Worm (Caenorhabditis elegans) whole organism, young adult: ENCODE results near the gene R07E5.7.

Experiments
- B0261.1 ChIP-seq: sonication (generic microtip); optimal IDR thresholded peaks from 2 replicates; lab custom pipeline; 2016; ENCODE audit warnings: mild to moderate bottlenecking, missing genetic modification characterization, moderate library complexity, missing compliant biosample characterization
- C06A6.2 ChIP-seq: fragments of 200-800 bp; sonication (Bioruptor generic); conservative IDR thresholded peaks from 2 replicates; pipeline ENCODE4 v1.3.6; 2022; ENCODE audit warnings: missing genetic modification characterization, missing compliant biosample characterization
- C17E4.6 ChIP-seq: fragments of 200-800 bp; sonication (Bioruptor generic); IDR thresholded peaks from 2 replicates; pipeline ENCODE4 v1.3.6; 2022; ENCODE audit warnings: missing genetic modification reagents, missing genetic modification characterization, missing compliant biosample characterization
- F22D6.2 ChIP-seq: sonication (generic microtip); optimal IDR thresholded peaks from 2 replicates; lab custom pipeline; 2016; ENCODE audit warnings: mild to moderate bottlenecking, missing genetic modification characterization, missing compliant biosample characterization
- F33H1.4 ChIP-seq: fragments of 200-800 bp; sonication (Bioruptor generic); IDR thresholded peaks from 2 replicates; pipeline ENCODE4 v1.3.6; 2022; ENCODE audit warnings: missing genetic modification reagents, missing genetic modification characterization, missing compliant biosample characterization
- F37B4.10 ChIP-seq: fragments of 200-800 bp; sonication (Bioruptor generic); IDR thresholded peaks from 2 replicates; pipeline ENCODE4 v1.3.6; 2022; ENCODE audit warnings: missing genetic modification characterization, missing compliant biosample characterization
- F57A8.1 ChIP-seq: fragments of 200-800 bp; sonication (Bioruptor generic); optimal IDR thresholded peaks from 2 replicates; lab custom pipeline; 2018; ENCODE audit warnings: mild to moderate bottlenecking, missing genetic modification characterization, moderate library complexity, missing compliant biosample characterization
- Y53G8AR.9 ChIP-seq: fragments of 200-800 bp; sonication (Bioruptor generic); conservative IDR thresholded peaks from 2 replicates; pipeline ENCODE4 v1.3.6; 2022; ENCODE audit warnings: missing genetic modification reagents, missing genetic modification characterization, missing compliant biosample characterization
- ZK185.1 ChIP-seq: sonication (generic microtip); optimal IDR thresholded peaks from 2 replicates; lab custom pipeline; 2016; ENCODE audit warnings: mild to moderate bottlenecking, missing genetic modification characterization, missing compliant biosample characterization; ENCODE audit not compliant: poor library complexity, severe bottlenecking
- akir-1 ChIP-seq: fragments of 200-800 bp; sonication (Bioruptor generic); optimal IDR thresholded peaks from 2 replicates; lab custom pipeline; 2018; ENCODE audit warnings: mild to moderate bottlenecking, missing genetic modification characterization, moderate library complexity, missing compliant biosample characterization
- atf-7 ChIP-seq: sonication (generic microtip); optimal IDR thresholded peaks from 2 replicates; lab custom pipeline; 2017; ENCODE audit warnings: mild to moderate bottlenecking, missing genetic modification characterization, missing compliant biosample characterization
- athp-1 ChIP-seq: sonication (generic microtip); optimal IDR thresholded peaks from 2 replicates; lab custom pipeline; 2017; ENCODE audit warnings: mild to moderate bottlenecking, missing genetic modification characterization, missing compliant biosample characterization
- attf-5 ChIP-seq: fragments of 200-800 bp; sonication (Bioruptor generic); optimal IDR thresholded peaks from 2 replicates; lab custom pipeline; 2018; ENCODE audit warnings: mild to moderate bottlenecking, missing genetic modification characterization, missing compliant biosample characterization
- bed-1 ChIP-seq: fragments of 200-800 bp; sonication (Bioruptor generic); IDR thresholded peaks from 2 replicates; pipeline ENCODE4 v1.3.6; 2022; ENCODE audit warnings: missing genetic modification reagents, missing genetic modification characterization, missing compliant biosample characterization
- bed-2 ChIP-seq: fragments of 200-800 bp; sonication (Bioruptor generic); IDR thresholded peaks from 2 replicates; pipeline ENCODE4 v1.3.6; 2022; ENCODE audit warnings: missing genetic modification reagents, missing genetic modification characterization, missing compliant biosample characterization
- cebp-2 ChIP-seq: fragments of 200-800 bp; sonication (Bioruptor generic); IDR thresholded peaks from 2 replicates; pipeline ENCODE4 v1.3.6; 2022; ENCODE audit warnings: missing genetic modification characterization, missing compliant biosample characterization
- ceh-27 ChIP-seq: fragments of 200-800 bp; sonication (Bioruptor generic); optimal IDR thresholded peaks from 2 replicates; lab custom pipeline; 2018; ENCODE audit warnings: mild to moderate bottlenecking, missing genetic modification characterization, moderate library complexity, missing compliant biosample characterization
- ceh-91 ChIP-seq: fragments of 200-800 bp; sonication (Bioruptor generic); IDR thresholded peaks from 2 replicates; pipeline ENCODE4 v1.3.6; 2022; ENCODE audit warnings: missing genetic modification reagents, missing genetic modification characterization, missing compliant biosample characterization
- chd-7 ChIP-seq: sonication (generic microtip); optimal IDR thresholded peaks from 2 replicates; lab custom pipeline; 2016; ENCODE audit warnings: mild to moderate bottlenecking, missing genetic modification characterization, moderate library complexity, missing compliant biosample characterization
- dpff-1 ChIP-seq: sonication (generic microtip); optimal IDR thresholded peaks from 2 replicates; lab custom pipeline; 2017; ENCODE audit warnings: mild to moderate bottlenecking, missing genetic modification characterization, missing compliant biosample characterization
- egl-44 ChIP-seq: fragments of 200-800 bp; sonication (Bioruptor generic); IDR thresholded peaks from 2 replicates; pipeline ENCODE4 v1.3.6; 2022; ENCODE audit warnings: missing genetic modification reagents, missing genetic modification characterization, missing compliant biosample characterization
- ets-4 ChIP-seq: fragments of 200-800 bp; sonication (Bioruptor generic); optimal IDR thresholded peaks from 2 replicates; lab custom pipeline; 2018; ENCODE audit warnings: mild to moderate bottlenecking, missing genetic modification characterization, missing compliant biosample characterization
- fkh-3 ChIP-seq: sonication (generic microtip); optimal IDR thresholded peaks from 2 replicates; lab custom pipeline; 2016; ENCODE audit warnings: mild to moderate bottlenecking, missing genetic modification characterization, missing compliant biosample characterization
- gei-17 ChIP-seq: fragments of 200-800 bp; sonication (Bioruptor generic); optimal IDR thresholded peaks from 2 replicates; lab custom pipeline; 2018; ENCODE audit warnings: mild to moderate bottlenecking, missing genetic modification characterization, missing compliant biosample characterization
- hmg-20 ChIP-seq: fragments of 200-800 bp; sonication (Bioruptor generic); IDR thresholded peaks from 2 replicates; pipeline ENCODE4 v1.3.6; 2022; ENCODE audit warnings: missing genetic modification reagents, missing genetic modification characterization, missing compliant biosample characterization
- hsf-1 ChIP-seq: fragments of 200-800 bp; sonication (Bioruptor generic); IDR thresholded peaks from 2 replicates; pipeline ENCODE4 v1.3.6; 2022; ENCODE audit warnings: missing genetic modification reagents, missing genetic modification characterization, missing compliant biosample characterization
- let-607 ChIP-seq, 2 experiments: fragments of 200-800 bp in 1 of 2; sonication (Bioruptor generic) in 1 of 2; sonication (generic microtip) in 1 of 2; optimal IDR thresholded peaks; 2 replicates each; lab custom pipeline; 2016 to 2018; ENCODE audit warnings: mild to moderate bottlenecking in 2 of 2, missing compliant biosample characterization in 2 of 2, missing genetic modification characterization in 2 of 2, moderate library complexity in 2 of 2, missing genotype in 1 of 2
- lin-26 ChIP-seq: fragments of 200-800 bp; sonication (Bioruptor generic); IDR thresholded peaks from 2 replicates; pipeline ENCODE4 v1.3.6; 2022; ENCODE audit warnings: missing genetic modification reagents, missing genetic modification characterization, missing compliant biosample characterization
- lin-40 ChIP-seq: sonication (generic microtip); optimal IDR thresholded peaks from 2 replicates; lab custom pipeline; 2016; ENCODE audit warnings: missing genetic modification characterization, mild to moderate bottlenecking, missing compliant biosample characterization, missing genotype, missing genetic modification reagents
- lsl-1 ChIP-seq: fragments of 200-800 bp; sonication (Bioruptor generic); optimal IDR thresholded peaks from 2 replicates; lab custom pipeline; 2018; ENCODE audit warnings: mild to moderate bottlenecking, missing genetic modification characterization, moderate library complexity, missing compliant biosample characterization
- madf-6 ChIP-seq: fragments of 200-800 bp; sonication (Bioruptor generic); IDR thresholded peaks from 2 replicates; pipeline ENCODE4 v1.3.6; 2022; ENCODE audit warnings: missing genetic modification reagents, missing genetic modification characterization, missing compliant biosample characterization
- madf-8 ChIP-seq: fragments of 200-800 bp; sonication (Bioruptor generic); conservative IDR thresholded peaks from 2 replicates; pipeline ENCODE4 v1.3.6; 2022; ENCODE audit warnings: missing genetic modification reagents, missing genetic modification characterization, missing compliant biosample characterization
- mcd-1 ChIP-seq: fragments of 200-800 bp; sonication (Bioruptor generic); IDR thresholded peaks from 2 replicates; pipeline ENCODE4 v1.3.6; 2022; ENCODE audit warnings: missing genetic modification reagents, missing genetic modification characterization, missing compliant biosample characterization
- mxl-1 ChIP-seq: sonication (generic microtip); optimal IDR thresholded peaks from 2 replicates; lab custom pipeline; 2016; ENCODE audit warnings: missing genetic modification characterization, missing compliant biosample characterization
- nfyb-1 ChIP-seq: fragments of 200-800 bp; sonication (Bioruptor generic); IDR thresholded peaks from 2 replicates; pipeline ENCODE4 v1.3.6; 2022; ENCODE audit warnings: missing genetic modification reagents, missing genetic modification characterization, missing compliant biosample characterization
- nhr-80 ChIP-seq: sonication (generic microtip); optimal IDR thresholded peaks from 2 replicates; lab custom pipeline; 2016; ENCODE audit warnings: missing genetic modification characterization, missing compliant biosample characterization
- rcor-1 ChIP-seq: fragments of 200-800 bp; sonication (Bioruptor generic); IDR thresholded peaks from 2 replicates; pipeline ENCODE4 v1.3.6; 2022; ENCODE audit warnings: missing genetic modification reagents, missing genetic modification characterization, missing compliant biosample characterization
- repo-1 ChIP-seq: sonication (generic microtip); optimal IDR thresholded peaks from 2 replicates; lab custom pipeline; 2017; ENCODE audit warnings: mild to moderate bottlenecking, missing genetic modification characterization, missing compliant biosample characterization
- rpc-1 ChIP-seq, 2 experiments: fragments of 150-350 bp in 1 of 2; sonication (generic microtip) in 1 of 2; optimal IDR thresholded peaks; 2 replicates each; lab custom pipeline; 2014 to 2018; ENCODE audit warnings: missing biosample characterization in 1 of 2, missing genetic modification characterization in 1 of 2, missing genetic modification reagents in 1 of 2, missing genotype in 1 of 2
- snpc-1.3 ChIP-seq: sonication (generic microtip); optimal IDR thresholded peaks from 2 replicates; lab custom pipeline; 2017; ENCODE audit warnings: missing genetic modification characterization, mild to moderate bottlenecking, missing compliant biosample characterization, antibody characterized with exemption, moderate library complexity, missing genotype, missing genetic modification reagents; ENCODE audit not compliant: insufficient read depth
- somi-1 ChIP-seq: fragments of 200-800 bp; sonication (Bioruptor generic); optimal IDR thresholded peaks from 2 replicates; lab custom pipeline; 2018; ENCODE audit warnings: mild to moderate bottlenecking, missing genetic modification characterization, missing compliant biosample characterization
- tbp1 ChIP-seq: fragments of 200-800 bp; sonication (Bioruptor generic); optimal IDR thresholded peaks from 2 replicates; lab custom pipeline; 2018; ENCODE audit warnings: mild to moderate bottlenecking, missing genetic modification characterization, missing compliant biosample characterization
- zim-3 ChIP-seq: sonication (generic microtip); optimal IDR thresholded peaks from 2 replicates; lab custom pipeline; 2017; ENCODE audit warnings: mild to moderate bottlenecking, missing genetic modification characterization, moderate library complexity, missing compliant biosample characterization
- ztf-18 ChIP-seq: sonication (generic microtip); optimal IDR thresholded peaks from 2 replicates; lab custom pipeline; 2016; ENCODE audit warnings: missing genotype, mild to moderate bottlenecking, missing genetic modification characterization, missing compliant biosample characterization
- ztf-25 ChIP-seq: fragments of 200-800 bp; sonication (Bioruptor generic); IDR thresholded peaks from 2 replicates; pipeline ENCODE4 v1.3.6; 2022; ENCODE audit warnings: missing genetic modification reagents, missing genetic modification characterization, missing compliant biosample characterization

R07E5.7 gene

DNA sequence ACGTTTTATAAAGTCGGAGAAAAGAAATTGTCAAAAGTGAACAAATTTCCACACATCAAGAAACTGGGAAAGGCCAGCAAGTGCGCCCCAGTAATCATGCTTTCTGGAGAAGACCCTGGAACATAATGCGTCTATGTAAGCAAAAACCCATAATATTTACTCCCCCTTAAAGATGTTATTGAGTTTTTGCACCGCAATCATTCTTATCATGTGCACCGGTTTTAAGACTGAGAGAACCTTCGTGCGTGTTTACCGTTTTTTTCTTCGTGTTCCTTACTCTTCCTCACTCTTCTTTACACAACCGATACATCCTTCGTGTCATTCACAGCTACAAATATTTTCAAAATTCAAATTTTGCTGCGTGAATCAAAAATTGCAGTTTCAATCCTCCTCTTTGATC is 46.1 kb downstream of the R07E5.7 start (continued):
- TF ChIP-seq bed-1 (GFP tag; lab: Robert Waterston, UW) (no peak), lsl-1 (GFP tag; lab: Kevin White, UChicago) (no peak), lin-40 (tag; lab: Kevin White, UChicago) (no peak), cebp-2 (GFP tag; lab: Robert Waterston, UW) (no peak)

DNA sequence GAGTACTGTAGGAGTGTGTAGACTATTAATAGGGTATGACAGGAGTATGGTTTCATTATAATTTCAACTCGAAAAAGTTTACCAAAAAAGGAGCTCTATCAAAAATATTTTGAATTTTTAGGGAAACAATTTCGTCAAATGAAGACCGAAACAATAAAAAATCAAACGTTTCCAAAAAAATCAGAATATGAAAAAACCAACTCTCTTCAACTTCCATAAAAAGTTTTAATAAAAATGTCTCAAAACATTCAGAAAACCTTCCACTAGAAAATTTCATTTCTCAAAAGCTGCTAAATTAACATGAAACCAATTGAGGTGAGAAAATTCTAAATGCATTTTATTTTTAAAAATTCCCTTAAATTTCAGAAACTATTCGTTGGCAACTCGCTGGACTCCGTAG is 48.4 kb downstream of the R07E5.7 start, which contains the start of gene ckb-3:
Gene ckb-3 (plus strand): TSS at position 301 of the 400 bp plus-strand sequence.
- TF ChIP-seq gei-17 (no peak), athp-1 (no peak), F57A8.1 (GFP tag; lab: Kevin White, UChicago) (no peak), tbp1 (no peak), snpc-1.3 (tag; lab: Kevin White, UChicago) (no peak), F22D6.2 (no peak), dpff-1 (tag; lab: Kevin White, UChicago) (no peak), mxl-1 (tag; lab: Kevin White, UChicago) (no peak), attf-5 (GFP tag; lab: Kevin White, UChicago) (no peak), akir-1 (GFP tag; lab: Kevin White, UChicago) (no peak), chd-7 (tag; lab: Kevin White, UChicago) (no peak), hmg-20 (GFP tag; lab: Robert Waterston, UW) (no peak), F37B4.10 (no peak), madf-6 (no peak), ets-4 (no peak), ceh-27 (no peak), bed-2 (GFP tag; lab: Robert Waterston, UW) (no peak), zim-3 (no peak)

DNA sequence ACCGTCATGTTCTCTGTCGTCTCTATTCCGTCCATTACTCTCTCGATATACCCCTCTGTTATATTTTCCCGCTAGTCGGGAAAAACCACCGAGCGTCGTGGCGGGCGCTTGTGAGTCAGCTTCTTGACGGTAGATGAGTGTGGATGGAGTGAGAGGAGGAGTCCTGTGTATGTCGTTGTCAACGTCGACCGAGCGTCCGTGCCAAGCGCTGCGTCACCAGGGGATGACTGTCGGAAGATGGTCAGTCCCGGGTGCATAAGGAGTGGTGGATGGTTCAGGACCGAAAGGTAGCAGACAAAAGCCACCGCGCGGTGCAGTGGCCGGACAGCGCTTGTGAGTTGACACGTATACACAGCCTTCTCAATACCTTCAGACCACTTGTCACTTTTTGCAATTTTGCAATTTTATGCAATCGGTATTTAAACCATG is 49.6 kb downstream of the R07E5.7 start:
- TF ChIP-seq atf-7 (tag; lab: Kevin White, UChicago), result peak; percentile 24
- peak; percentile 65 for TF ChIP-seq ztf-18 (tag; lab: Kevin White, UChicago)
- peak; percentile 86 for TF ChIP-seq lin-26
- peak; percentile 85 for TF ChIP-seq rcor-1 (GFP tag; lab: Robert Waterston, UW)
- TF ChIP-seq F33H1.4 (GFP tag; lab: Robert Waterston, UW), result peak; percentile 45; the same call in 1 of the 2 replicates
- peak; percentile 79 for TF ChIP-seq tbp1
- TF ChIP-seq ztf-25 (GFP tag; lab: Robert Waterston, UW), result peak; percentile 48; the same call in 1 of the 2 replicates
- 0 out of 2 replicates have a peak, but pooled peaks have one; percentile 73 for TF ChIP-seq Y53G8AR.9 (GFP tag; lab: Robert Waterston, UW)
- TF ChIP-seq somi-1 (GFP tag; lab: Kevin White, UChicago), result peak; percentile 45
- peak; percentile 60 for TF ChIP-seq nhr-80 (tag; lab: Kevin White, UChicago)
- peak; percentile 69 for TF ChIP-seq rpc-1 (optimal IDR thresholded peaks at IDR 0.05; lab: Kevin White, UChicago)
- peak; percentile 66 for TF ChIP-seq rpc-1 (tag; optimal IDR thresholded peaks at IDR 0.05; lab: Kevin White, UChicago)
- peak; percentile 50; the same call in 1 of the 2 replicates for TF ChIP-seq C06A6.2
- 0 out of 2 replicates have a peak, but pooled peaks have one; percentile 7 for TF ChIP-seq cebp-2 (GFP tag; lab: Robert Waterston, UW)
- TF ChIP-seq let-607 (tag; optimal IDR thresholded peaks at IDR 0.05; lab: Kevin White, UChicago), result peak in 1 of 2 experiments; percentile 45
- 0 out of 2 replicates have a peak, but pooled peaks have one; percentile 39 for TF ChIP-seq ceh-91
- peak; percentile 1 for TF ChIP-seq F22D6.2
- peak; percentile 76 for TF ChIP-seq egl-44 (GFP tag; lab: Robert Waterston, UW)
- TF ChIP-seq B0261.1 (tag; lab: Kevin White, UChicago), result peak; percentile 71
- peak; percentile 55 for TF ChIP-seq fkh-3
- TF ChIP-seq C17E4.6 (GFP tag; lab: Robert Waterston, UW), result peak; percentile 67; the same call in 1 of the 2 replicates
- 0 out of 2 replicates have a peak, but pooled peaks have one; percentile 59 for TF ChIP-seq hsf-1
- TF ChIP-seq nfyb-1, result peak; percentile 84
- peak; percentile 29; the same call in 1 of the 2 replicates for TF ChIP-seq madf-8
- peak; percentile 77 for TF ChIP-seq ZK185.1 (tag; lab: Kevin White, UChicago)
- TF ChIP-seq repo-1 (tag; lab: Kevin White, UChicago), result peak; percentile 74
- peak; percentile 80 for TF ChIP-seq mcd-1 (GFP tag; lab: Robert Waterston, UW)
